Worm (Caenorhabditis elegans): ENCODE data around the gene str-45.

DNA sequence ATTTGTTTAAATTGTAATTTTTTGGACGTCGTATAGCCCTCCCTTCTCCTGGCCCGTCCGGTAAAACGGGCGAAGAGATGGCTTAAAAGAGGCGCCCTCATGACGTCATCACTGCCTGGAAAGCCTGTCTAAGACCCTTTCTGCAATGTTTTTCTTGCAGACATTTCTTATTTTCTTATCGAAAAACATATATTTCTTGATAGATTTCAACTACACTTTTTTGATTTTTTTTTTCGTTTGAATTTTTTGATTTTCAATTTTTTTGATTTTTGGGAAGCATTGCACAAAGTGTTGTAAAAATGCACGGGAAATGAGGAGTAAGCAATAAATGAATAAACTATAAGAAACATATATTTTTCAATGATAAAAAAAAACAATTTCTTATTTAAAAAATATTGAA, 44.8 kb upstream of the str-45 start, which contains the start of gene T01G5.6:
- TF ChIP-seq scrt-1 (GFP tag; IDR thresholded peaks at IDR 0.05) (no peak), B0310.2 (tag; optimal IDR thresholded peaks at IDR 0.05) (no peak), ama-1 (optimal IDR thresholded peaks at IDR 0.05) (no peak), tbx-37 (GFP tag; conservative IDR thresholded peaks at IDR 0.05) (no peak), tbx-11 (GFP tag; IDR thresholded peaks at IDR 0.05) (no peak), ets-7 (tag; optimal IDR thresholded peaks at IDR 0.05) (no peak), pes-1 (GFP tag; IDR thresholded peaks at IDR 0.05) (no peak), hnd-1 (tag; optimal IDR thresholded peaks at IDR 0.05) (no peak)
